Worm (Caenorhabditis elegans): ENCODE data around the gene scav-3.

- TF ChIP-seq ztf-7 (tag; optimal IDR thresholded peaks at IDR 0.05), result no peak
- no peak for TF ChIP-seq ama-1 (optimal IDR thresholded peaks at IDR 0.05)
- no peak for TF ChIP-seq pha-4 (GFP tag; IDR thresholded peaks at IDR 0.05)
- TF ChIP-seq pha-4 (tag; optimal IDR thresholded peaks at IDR 0.05), result no peak
- no peak for TF ChIP-seq nhr-237 (tag; optimal IDR thresholded peaks at IDR 0.05)
- TF ChIP-seq nhr-77 (tag; optimal IDR thresholded peaks at IDR 0.05), result no peak
- TF ChIP-seq fkh-10 (GFP tag; optimal IDR thresholded peaks at IDR 0.05), result no peak
- TF ChIP-seq snpc-4 (tag; optimal IDR thresholded peaks at IDR 0.05), result no peak
Measured at ce11 chrIII:12443880-12444279, 12.8 kb downstream of the scav-3 start.

All from whole organism, L4 larva.